Fruit fly (Drosophila melanogaster): ENCODE results near the gene SclB.

dm6 chr2L:16819714-16820113 lies 18.1 kb upstream of the SclB start:
- TF ChIP-seq D1 (tag; optimal IDR thresholded peaks at IDR 0.05) (no peak), fd96Ca (GFP tag; IDR thresholded peaks at IDR 0.05) (no peak), CG8301 (tag; optimal IDR thresholded peaks at IDR 0.05) (no peak), CG9948 (tag; optimal IDR thresholded peaks at IDR 0.05) (no peak), CG10348 (GFP tag; IDR thresholded peaks at IDR 0.05) (no peak), Ets98B (GFP tag; IDR thresholded peaks at IDR 0.05) (no peak), CG17806 (tag; optimal IDR thresholded peaks at IDR 0.05) (no peak), CG4496 (GFP tag; IDR thresholded peaks at IDR 0.05) (no peak)
